Worm (Caenorhabditis elegans) whole organism, late embryonic: ENCODE results near the gene F54C8.6.

Source experiments
- ceh-18 ChIP-seq: sonication (generic microtip); optimal IDR thresholded peaks from 2 replicates; lab custom pipeline; 2016; ENCODE audit warnings: missing genetic modification characterization, missing compliant biosample characterization
- ceh-9 ChIP-seq: sonication (generic microtip); optimal IDR thresholded peaks from 2 replicates; lab custom pipeline; 2016; ENCODE audit warnings: mild to moderate bottlenecking, missing genetic modification characterization, inconsistent platforms, missing compliant biosample characterization
- fax-1 ChIP-seq: sonication (generic microtip); optimal IDR thresholded peaks from 2 replicates; lab custom pipeline; 2016; ENCODE audit warnings: missing genotype, missing genetic modification characterization, missing compliant biosample characterization
- nhr-11 ChIP-seq: fragments of 150-350 bp; optimal IDR thresholded peaks from 2 replicates; lab custom pipeline; 2014; ENCODE audit warnings: missing biosample characterization, missing genetic modification characterization
- tbx-2 ChIP-seq: sonication (generic microtip); optimal IDR thresholded peaks from 2 replicates; lab custom pipeline; 2016; ENCODE audit warnings: missing genetic modification characterization, missing compliant biosample characterization
- ztf-16 ChIP-seq: sonication (generic microtip); optimal IDR thresholded peaks from 2 replicates; lab custom pipeline; 2017; ENCODE audit warnings: missing genetic modification characterization, missing compliant biosample characterization

- TF ChIP-seq ztf-16 (tag; lab: Kevin White, UChicago) (no peak), ceh-9 (tag; lab: Kevin White, UChicago) (no peak), nhr-11 (tag; lab: Kevin White, UChicago) (no peak), fax-1 (tag; lab: Kevin White, UChicago) (no peak), ceh-18 (no peak), tbx-2 (tag; lab: Kevin White, UChicago) (no peak)
Measured at ce11 chrIII:9441133-9441532, 8.6 kb downstream of the F54C8.6 start, which contains the start of gene emb-30.
